Fruit fly (Drosophila melanogaster): ENCODE results near the gene CG9593.
A peak's percentile ranks its signal among the peaks of the same experiment; 100 is the strongest.

Gene CG9593

dm6 chr3R:15784298-15784697 lies 17.8 kb upstream of the CG9593 start (continued):
- peak; percentile 45 for TF ChIP-seq CG18599 (GFP tag; optimal IDR thresholded peaks at IDR 0.05)
- TF ChIP-seq dmrt99B (tag; optimal IDR thresholded peaks at IDR 0.05) = no peak
- 0 out of 2 replicates have a peak, but pooled peaks have one; percentile 11 for TF ChIP-seq CG14014 (GFP tag; IDR thresholded peaks at IDR 0.05)
- peak; percentile 20 for TF ChIP-seq CoRest (tag; optimal IDR thresholded peaks at IDR 0.05)
- peak; percentile 54 for TF ChIP-seq slbo (GFP tag; IDR thresholded peaks at IDR 0.05)
- peak; percentile 38 for TF ChIP-seq CG2120 (GFP tag; optimal IDR thresholded peaks at IDR 0.05)
- TF ChIP-seq lmd (GFP tag; IDR thresholded peaks at IDR 0.05) = 0 out of 2 replicates have a peak, but pooled peaks have one; percentile 9
- TF ChIP-seq prd (optimal IDR thresholded peaks at IDR 0.05) = no peak
- 0 out of 3 replicates have a peak, but pooled peaks have one; percentile 26 for TF ChIP-seq prd (GFP tag; IDR thresholded peaks at IDR 0.05)
- TF ChIP-seq sens (GFP tag) = peak; percentile 56
- peak; percentile 32; the same call in 1 of the 2 replicates for TF ChIP-seq CG14441 (GFP tag; IDR thresholded peaks at IDR 0.05)
- TF ChIP-seq Fer3 (tag; optimal IDR thresholded peaks at IDR 0.05) = peak; percentile 1
- TF ChIP-seq lab (GFP tag; optimal IDR thresholded peaks at IDR 0.05) = peak; percentile 18
- TF ChIP-seq CG9437 (GFP tag; optimal IDR thresholded peaks at IDR 0.05) = no peak
- no peak for TF ChIP-seq CG8281 (tag; optimal IDR thresholded peaks at IDR 0.05)
- TF ChIP-seq CG3847 (GFP tag; IDR thresholded peaks at IDR 0.05) = 0 out of 2 replicates have a peak, but pooled peaks have one; percentile 16
- 0 out of 2 replicates have a peak, but pooled peaks have one; percentile 31 for TF ChIP-seq Rfx (GFP tag; IDR thresholded peaks at IDR 0.05)
- TF ChIP-seq en (GFP tag; optimal IDR thresholded peaks at IDR 0.05) = no peak
- TF ChIP-seq fu2 (GFP tag; optimal IDR thresholded peaks at IDR 0.05) = no peak

dm6 chr3R:15786538-15786937 lies 15.5 kb upstream of the CG9593 start, which contains the start of gene CG9590:
CG9590 (plus strand) TSS chr3R:15786703.
- TF ChIP-seq eyg (GFP tag; optimal IDR thresholded peaks at IDR 0.05) (no peak), CG1603 (tag; optimal IDR thresholded peaks at IDR 0.05) (peak; percentile 18), sna (GFP tag; IDR thresholded peaks at IDR 0.05; ENCODE audit: partially characterized antibody) (0 out of 2 replicates have a peak, but pooled peaks have one; percentile 46), trem (tag; optimal IDR thresholded peaks at IDR 0.05) (peak; percentile 99), CG13287 (GFP tag; IDR thresholded peaks at IDR 0.05; ENCODE audit: partially characterized antibody) (peak; percentile 34; the same call in 1 of the 2 replicates), pzg (GFP tag; optimal IDR thresholded peaks at IDR 0.05) (peak; percentile 43), Hr39 (optimal IDR thresholded peaks at IDR 0.05) (no peak), cato (GFP tag; optimal IDR thresholded peaks at IDR 0.05; ENCODE audit: borderline replicate concordance) (no peak), Dfd (GFP tag; optimal IDR thresholded peaks at IDR 0.05) (no peak), stwl (tag; optimal IDR thresholded peaks at IDR 0.05) (peak; percentile 43), Sox100B (GFP tag; optimal IDR thresholded peaks at IDR 0.05) (no peak), wdn (GFP tag; IDR thresholded peaks at IDR 0.05) (no peak), CG9797 (GFP tag; optimal IDR thresholded peaks at IDR 0.05) (no peak), E2f2 (GFP tag; IDR thresholded peaks at IDR 0.05) (peak; percentile 96), HmgZ (tag; optimal IDR thresholded peaks at IDR 0.05) (no peak), Dp (GFP tag; optimal IDR thresholded peaks at IDR 0.05) (peak; percentile 89), CG6175 (GFP tag; IDR thresholded peaks at IDR 0.05) (no peak), CrebB (tag; optimal IDR thresholded peaks at IDR 0.05) (no peak), Antp (GFP tag; optimal IDR thresholded peaks at IDR 0.05) (no peak), emc (GFP tag; optimal IDR thresholded peaks at IDR 0.05) (no peak), Xbp1 (GFP tag; optimal IDR thresholded peaks at IDR 0.05) (peak; percentile 38), CG10267 (tag; optimal IDR thresholded peaks at IDR 0.05) (no peak), CG4707 (GFP tag; optimal IDR thresholded peaks at IDR 0.05) (no peak), ind (GFP tag; optimal IDR thresholded peaks at IDR 0.05) (no peak), MESR4 (GFP tag; optimal IDR thresholded peaks at IDR 0.05) (peak; percentile 57), crp (GFP tag; optimal IDR thresholded peaks at IDR 0.05) (peak; percentile 61 to 92), ase (GFP tag; IDR thresholded peaks at IDR 0.05) (no peak), CG4617 (GFP tag; optimal IDR thresholded peaks at IDR 0.05; ENCODE audit: borderline replicate concordance) (peak; percentile 19), CG3163 (GFP tag; optimal IDR thresholded peaks at IDR 0.05) (no peak), CG15514 (GFP tag; optimal IDR thresholded peaks at IDR 0.05) (peak; percentile 1), YL-1 (GFP tag; optimal IDR thresholded peaks at IDR 0.05) (peak; percentile 54), CG32532 (GFP tag; IDR thresholded peaks at IDR 0.05) (no peak)
